Fruit fly (Drosophila melanogaster) whole organism, embryonic: ENCODE data around the gene Rbfox1.

ENCODE experiments used
- Atf3 ChIP-seq: fragments of 200-800 bp; sonication (Bioruptor generic); optimal IDR thresholded peaks from 3 replicates; lab custom pipeline; 2016; ENCODE audit warnings: missing biosample characterization, missing genetic modification characterization
- CG10321 ChIP-seq: fragments of 200-800 bp; sonication (Bioruptor generic); IDR thresholded peaks from 2 replicates; pipeline ENCODE4 v1.3.6; 2022; ENCODE audit warnings: missing biosample characterization, missing genetic modification characterization
- CG12155 ChIP-seq: fragments of 200-800 bp; sonication (Bioruptor generic); optimal IDR thresholded peaks from 3 replicates; lab custom pipeline; 2016; ENCODE audit warnings: missing biosample characterization, missing genetic modification characterization
- CG12299 ChIP-seq: fragments of 200-800 bp; sonication (Bioruptor generic); optimal IDR thresholded peaks from 2 replicates; lab custom pipeline; 2018; ENCODE audit warnings: missing biosample characterization, mild to moderate bottlenecking, missing genetic modification characterization
- CG1233 ChIP-seq: fragments of 200-800 bp; sonication (Bioruptor generic); optimal IDR thresholded peaks from 4 replicates; lab custom pipeline; 2018; ENCODE audit warnings: missing biosample characterization, mild to moderate bottlenecking, missing genetic modification characterization
- CG17802 ChIP-seq: fragments of 200-800 bp; sonication (Bioruptor generic); optimal IDR thresholded peaks from 2 replicates; lab custom pipeline; 2018; ENCODE audit warnings: missing biosample characterization, mild to moderate bottlenecking, missing genetic modification characterization, moderate library complexity
- CG6791 ChIP-seq: fragments of 200-800 bp; sonication (Bioruptor generic); IDR thresholded peaks from 3 replicates; pipeline ENCODE4 v1.3.6; 2022; ENCODE audit warnings: missing biosample characterization, missing genetic modification characterization; ENCODE audit not compliant: partially characterized antibody
- CG7786 ChIP-seq: fragments of 200-800 bp; sonication (Bioruptor generic); optimal IDR thresholded peaks from 2 replicates; lab custom pipeline; 2016; ENCODE audit warnings: missing biosample characterization, missing genetic modification characterization
- CG8388 ChIP-seq: fragments of 200-800 bp; sonication (Bioruptor generic); optimal IDR thresholded peaks from 2 replicates; lab custom pipeline; 2019; ENCODE audit warnings: missing biosample characterization, mild to moderate bottlenecking, missing genetic modification characterization, moderate library complexity
- CG9437 ChIP-seq: fragments of 200-800 bp; sonication (Bioruptor generic); optimal IDR thresholded peaks from 2 replicates; lab custom pipeline; 2018; ENCODE audit warnings: missing biosample characterization, mild to moderate bottlenecking, missing genetic modification characterization
- CG9727 ChIP-seq: fragments of 200-800 bp; sonication (Bioruptor generic); optimal IDR thresholded peaks from 3 replicates; lab custom pipeline; 2017; ENCODE audit warnings: missing biosample characterization, mild to moderate bottlenecking, missing genetic modification characterization
- Dad ChIP-seq: fragments of 200-800 bp; sonication (Bioruptor generic); optimal IDR thresholded peaks from 3 replicates; lab custom pipeline; 2016; ENCODE audit warnings: missing biosample characterization, missing genetic modification characterization
- Dp ChIP-seq: fragments of 200-800 bp; sonication (Bioruptor generic); optimal IDR thresholded peaks from 2 replicates; lab custom pipeline; 2018; ENCODE audit warnings: missing biosample characterization, mild to moderate bottlenecking, missing genetic modification characterization, moderate library complexity
- Fer1 ChIP-seq: fragments of 200-800 bp; sonication (Bioruptor generic); optimal IDR thresholded peaks from 2 replicates; lab custom pipeline; 2017; ENCODE audit warnings: missing biosample characterization, mild to moderate bottlenecking, missing genetic modification characterization
- Hr78 ChIP-seq, 2 experiments: fragments of 200-800 bp in 1 of 2; fragments of >200 bp in 1 of 2; sonication (Bioruptor generic) in 1 of 2; optimal IDR thresholded peaks; 2 replicates each; lab custom pipeline; 2017 to 2019; ENCODE audit warnings: missing biosample characterization in 2 of 2, missing genetic modification characterization in 2 of 2, mild to moderate bottlenecking in 1 of 2, moderate library complexity in 1 of 2
- Mrtf ChIP-seq: fragments of 200-800 bp; sonication (Bioruptor generic); IDR thresholded peaks from 3 replicates; pipeline ENCODE4 v1.3.6; 2022; ENCODE audit warnings: missing biosample characterization, missing genetic modification characterization
- NC2β ChIP-seq: fragments of 200-800 bp; sonication (Bioruptor generic); optimal IDR thresholded peaks from 2 replicates; lab custom pipeline; 2016; ENCODE audit warnings: missing biosample characterization, missing genetic modification characterization
- NK7.1 ChIP-seq: fragments of 200-800 bp; sonication (Bioruptor generic); optimal IDR thresholded peaks from 3 replicates; lab custom pipeline; 2016; ENCODE audit warnings: missing biosample characterization, missing genetic modification characterization
- Scr ChIP-seq: fragments of 200-800 bp; sonication (Bioruptor generic); IDR thresholded peaks from 2 replicates; pipeline ENCODE4 v1.3.6; 2022; ENCODE audit warnings: missing biosample characterization, missing genetic modification characterization; ENCODE audit not compliant: partially characterized antibody
- TFAM ChIP-seq: fragments of 200-800 bp; sonication (Bioruptor generic); optimal IDR thresholded peaks from 2 replicates; lab custom pipeline; 2017; ENCODE audit warnings: missing biosample characterization, missing genetic modification characterization, inconsistent platforms
- bcd ChIP-seq: fragments of 200-800 bp; sonication (Bioruptor generic); optimal IDR thresholded peaks from 2 replicates; lab custom pipeline; 2017; ENCODE audit warnings: missing biosample characterization, mild to moderate bottlenecking, missing genetic modification characterization
- cas ChIP-seq: fragments of 200-800 bp; sonication (Bioruptor generic); IDR thresholded peaks from 2 replicates; pipeline ENCODE4 v1.3.6; 2022; ENCODE audit warnings: missing biosample characterization, missing genetic modification characterization
- caup ChIP-seq: fragments of 200-800 bp; sonication (Bioruptor generic); optimal IDR thresholded peaks from 3 replicates; lab custom pipeline; 2017; ENCODE audit warnings: missing biosample characterization, mild to moderate bottlenecking, missing genetic modification characterization, moderate library complexity; ENCODE audit not compliant: severe bottlenecking
- dmrt99B ChIP-seq: fragments of 200-800 bp; sonication (Bioruptor generic); optimal IDR thresholded peaks from 2 replicates; lab custom pipeline; 2018; ENCODE audit warnings: missing biosample characterization, mild to moderate bottlenecking, missing genetic modification characterization, moderate library complexity
- fd102C ChIP-seq: fragments of 200-800 bp; sonication (Bioruptor generic); optimal IDR thresholded peaks from 2 replicates; lab custom pipeline; 2018; ENCODE audit warnings: missing biosample characterization, mild to moderate bottlenecking, missing genetic modification characterization, moderate library complexity
- gcm2 ChIP-seq: fragments of 200-800 bp; sonication (Bioruptor generic); optimal IDR thresholded peaks from 2 replicates; lab custom pipeline; 2016; ENCODE audit warnings: missing biosample characterization, missing genetic modification characterization
- hbn ChIP-seq: fragments of 200-800 bp; sonication (Bioruptor generic); IDR thresholded peaks from 2 replicates; pipeline ENCODE4 v1.3.6; 2022; ENCODE audit warnings: missing biosample characterization, missing genetic modification characterization; ENCODE audit not compliant: partially characterized antibody
- hth ChIP-seq: fragments of >200 bp; optimal IDR thresholded peaks from 2 replicates; lab custom pipeline; 2017; ENCODE audit warnings: inconsistent platforms
- lmd ChIP-seq: fragments of 200-800 bp; sonication (Bioruptor generic); IDR thresholded peaks from 2 replicates; pipeline ENCODE4 v1.3.6; 2022; ENCODE audit warnings: missing biosample characterization, missing genetic modification characterization
- odd ChIP-seq: fragments of 200-800 bp; sonication (Bioruptor generic); optimal IDR thresholded peaks from 2 replicates; lab custom pipeline; 2017; ENCODE audit warnings: missing biosample characterization, mild to moderate bottlenecking, missing genetic modification characterization
- pho ChIP-seq: fragments of 200-800 bp; sonication (Bioruptor generic); optimal IDR thresholded peaks from 2 replicates; lab custom pipeline; 2016; ENCODE audit warnings: missing biosample characterization, missing genetic modification characterization
- pum ChIP-seq: fragments of 200-800 bp; sonication (Bioruptor generic); optimal IDR thresholded peaks from 2 replicates; lab custom pipeline; 2016; ENCODE audit warnings: missing biosample characterization, missing genetic modification characterization
- sc ChIP-seq, 3 experiments: fragments of >200 bp in 2 of 3; fragments of 200-800 bp in 1 of 3; sonication (Bioruptor generic) in 1 of 3; optimal IDR thresholded peaks; 2 replicates in 2 of 3; 3 replicates in 1 of 3; lab custom pipeline; 2017; ENCODE audit warnings: mild to moderate bottlenecking in 1 of 3, missing biosample characterization in 1 of 3, missing genetic modification characterization in 1 of 3, missing genetic modification reagents in 1 of 3
- sens ChIP-seq: fragments of 200-800 bp; sonication (Bioruptor generic); peaks from one replicate; lab custom pipeline; 2016; ENCODE audit warnings: missing biosample characterization, missing genetic modification characterization
- so ChIP-seq: fragments of 200-800 bp; sonication (Bioruptor generic); IDR thresholded peaks from 3 replicates; pipeline ENCODE4 v1.3.6; 2022; ENCODE audit warnings: missing biosample characterization, missing genetic modification characterization
- sr ChIP-seq: fragments of 200-800 bp; sonication (Bioruptor generic); IDR thresholded peaks from 3 replicates; pipeline ENCODE4 v1.3.6; 2022; ENCODE audit warnings: missing biosample characterization, missing genetic modification characterization

The Rbfox1 gene

DNA sequence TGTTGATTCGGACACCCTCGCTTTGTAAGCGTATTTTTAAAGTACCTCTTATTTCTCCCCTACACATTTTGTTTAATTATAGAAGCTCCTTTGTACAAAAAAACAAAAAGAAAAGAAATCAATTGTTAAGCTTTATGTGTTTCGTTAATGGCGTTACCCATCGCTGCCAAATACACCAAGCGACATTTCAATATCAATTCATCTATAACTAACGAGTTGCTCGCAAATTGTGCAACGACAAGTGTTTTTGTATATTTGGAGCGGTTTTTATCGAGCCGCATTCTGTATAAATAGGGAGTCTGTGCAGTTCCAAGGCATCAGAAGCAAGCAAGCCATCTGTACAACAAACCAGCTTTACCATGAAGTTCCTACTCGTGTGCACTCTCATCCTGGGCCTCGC is 158.2 kb downstream of the Rbfox1 start, which contains the start of gene CG18628:
CG18628 (plus strand) TSS at position 301 of the 400 bp plus-strand sequence.
- no peak for TF ChIP-seq CG6791 (GFP tag; lab: Robert Waterston, UW)
- no peak for TF ChIP-seq sr (GFP tag; lab: Robert Waterston, UW)
- TF ChIP-seq Atf3: no peak
- TF ChIP-seq dmrt99B (tag; lab: Kevin White, UChicago): no peak
- TF ChIP-seq CG9437 (GFP tag; lab: Kevin White, UChicago): no peak
- TF ChIP-seq sc (optimal IDR thresholded peaks at IDR 0.05; lab: Kevin White, UChicago): no peak
- no peak for TF ChIP-seq sc (GFP tag; optimal IDR thresholded peaks at IDR 0.05; lab: Kevin White, UChicago)
- no peak for TF ChIP-seq cas
- no peak for TF ChIP-seq lmd (GFP tag; lab: Robert Waterston, UW)
- TF ChIP-seq TFAM (GFP tag; lab: Kevin White, UChicago): no peak
- no peak for TF ChIP-seq CG8388 (GFP tag; lab: Kevin White, UChicago)
- TF ChIP-seq hth: no peak
- TF ChIP-seq bcd (GFP tag; lab: Kevin White, UChicago): no peak
- no peak for TF ChIP-seq CG12299 (tag; lab: Kevin White, UChicago)
- TF ChIP-seq caup (GFP tag; lab: Kevin White, UChicago): no peak
- TF ChIP-seq CG7786 (GFP tag; lab: Kevin White, UChicago): no peak
- TF ChIP-seq hbn (GFP tag; lab: Robert Waterston, UW): no peak
- no peak for TF ChIP-seq NK7.1
- no peak for TF ChIP-seq Mrtf (GFP tag; lab: Robert Waterston, UW)
- no peak for TF ChIP-seq Dp

DNA sequence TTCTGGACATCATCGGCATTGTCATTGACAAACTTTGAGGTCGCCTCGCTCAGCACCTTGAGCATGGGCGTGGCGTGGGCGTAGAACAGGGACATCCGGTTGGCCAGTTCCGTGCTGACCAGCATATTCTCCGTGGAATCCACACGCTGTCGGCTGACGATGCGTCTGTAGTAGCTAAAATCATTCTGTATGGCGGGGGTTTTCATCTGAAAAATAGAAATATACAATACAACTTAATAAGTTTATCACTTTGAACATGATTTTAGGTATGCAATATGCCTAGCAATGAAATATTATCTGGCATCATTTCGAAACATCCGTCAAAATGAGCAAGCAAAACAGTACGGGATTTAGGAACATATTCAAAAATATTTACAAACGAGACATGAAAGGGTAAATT is 160.4 kb downstream of the Rbfox1 start, which contains the start of gene CG14154:
CG14154 (plus strand) TSS at position 301 of the 400 bp plus-strand sequence.
- TF ChIP-seq odd (GFP tag; lab: Kevin White, UChicago): no peak
- no peak for TF ChIP-seq CG12155 (GFP tag; lab: Kevin White, UChicago)
- TF ChIP-seq CG1233 (GFP tag; lab: Kevin White, UChicago): no peak
- peak; percentile 22 for TF ChIP-seq sens

DNA sequence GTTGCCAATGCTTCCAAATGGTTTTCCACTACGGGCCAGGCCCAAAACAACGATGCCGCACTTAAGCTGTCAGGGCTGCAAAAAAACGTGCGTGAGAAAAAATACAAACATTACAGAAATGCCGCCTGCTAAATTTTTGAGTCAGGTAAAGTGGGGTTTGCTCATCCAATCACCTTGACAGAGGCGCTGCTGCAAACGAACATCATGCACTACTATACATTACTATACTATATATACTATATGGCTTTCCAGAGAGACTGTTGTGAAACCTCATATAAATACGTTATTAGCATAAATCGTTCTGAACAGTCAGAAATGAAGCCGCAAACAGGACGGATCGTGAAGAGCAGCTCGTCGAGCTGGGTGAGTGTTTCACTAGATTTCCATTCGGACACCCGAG is 162.0 kb downstream of the Rbfox1 start, which contains the start of gene CG14153:
CG14153 (plus strand) TSS at position 301 of the 400 bp plus-strand sequence.
- TF ChIP-seq Dad (no peak), Scr (GFP tag; lab: Robert Waterston, UW) (no peak), pum (GFP tag; lab: Kevin White, UChicago) (no peak), Fer1 (GFP tag; lab: Kevin White, UChicago) (no peak), pho (GFP tag; lab: Kevin White, UChicago) (no peak), Hr78 (GFP tag; optimal IDR thresholded peaks at IDR 0.05; lab: Kevin White, UChicago) (no peak), fd102C (no peak), CG6791 (GFP tag; lab: Robert Waterston, UW) (no peak), CG9727 (GFP tag; lab: Kevin White, UChicago) (no peak), gcm2 (GFP tag; lab: Kevin White, UChicago) (no peak), so (no peak), CG10321 (GFP tag; lab: Robert Waterston, UW) (no peak), NC2β (GFP tag; lab: Kevin White, UChicago) (no peak), CG17802 (no peak)
